Fruit fly (Drosophila melanogaster) whole organism, adult: Measurements from ENCODE around the gene SerRS-m.

Source experiments
- CG11617 ChIP-seq: fragments of 200-800 bp; sonication (Bioruptor generic); optimal IDR thresholded peaks from 2 replicates; lab custom pipeline; 2017; ENCODE audit warnings: mild to moderate bottlenecking, missing biosample characterization, missing genetic modification reagents, missing genetic modification characterization
- CG12768 ChIP-seq: fragments of 200-800 bp; sonication (Bioruptor generic); optimal IDR thresholded peaks from 2 replicates; lab custom pipeline; 2017; ENCODE audit warnings: missing biosample characterization, missing genetic modification characterization, mild to moderate bottlenecking, moderate library complexity, missing genetic modification reagents
- CG14711 ChIP-seq: fragments of 200-800 bp; sonication (Bioruptor generic); optimal IDR thresholded peaks from 2 replicates; lab custom pipeline; 2018; ENCODE audit warnings: missing biosample characterization, mild to moderate bottlenecking, missing genetic modification characterization, moderate library complexity
- CG1620 ChIP-seq: fragments of 200-800 bp; sonication (Bioruptor generic); optimal IDR thresholded peaks from 2 replicates; lab custom pipeline; 2016; ENCODE audit warnings: missing biosample characterization, missing genetic modification characterization
- CG33017 ChIP-seq: fragments of 200-800 bp; sonication (Bioruptor generic); optimal IDR thresholded peaks from 2 replicates; lab custom pipeline; 2018; ENCODE audit warnings: missing biosample characterization, mild to moderate bottlenecking, missing genetic modification characterization, moderate library complexity
- CG5204 ChIP-seq: fragments of 200-800 bp; sonication (Bioruptor generic); optimal IDR thresholded peaks from 2 replicates; lab custom pipeline; 2016; ENCODE audit warnings: missing biosample characterization, missing genetic modification characterization
- CG7045 ChIP-seq: fragments of 200-800 bp; sonication (Bioruptor generic); optimal IDR thresholded peaks from 2 replicates; lab custom pipeline; 2017; ENCODE audit warnings: missing biosample characterization, mild to moderate bottlenecking, missing genetic modification characterization
- CG7101 ChIP-seq: fragments of 200-800 bp; sonication (Bioruptor generic); optimal IDR thresholded peaks from 2 replicates; lab custom pipeline; 2018; ENCODE audit warnings: missing biosample characterization, mild to moderate bottlenecking, missing genetic modification characterization, moderate library complexity
- Clk ChIP-seq: fragments of 200-800 bp; sonication (Bioruptor generic); optimal IDR thresholded peaks from 2 replicates; lab custom pipeline; 2017; ENCODE audit warnings: missing biosample characterization, missing genetic modification characterization
- Crg-1 ChIP-seq: fragments of 200-800 bp; sonication (Bioruptor generic); optimal IDR thresholded peaks from 2 replicates; lab custom pipeline; 2016; ENCODE audit warnings: missing biosample characterization, missing genetic modification characterization
- Hr96 ChIP-seq: fragments of 200-800 bp; sonication (Bioruptor generic); optimal IDR thresholded peaks from 2 replicates; lab custom pipeline; 2016; ENCODE audit warnings: missing biosample characterization, missing genetic modification characterization
- Mnt ChIP-seq: fragments of 200-800 bp; sonication (Bioruptor generic); optimal IDR thresholded peaks from 2 replicates; lab custom pipeline; 2016; ENCODE audit warnings: missing biosample characterization, mild to moderate bottlenecking, missing genetic modification characterization
- bab1 ChIP-seq: fragments of 200-800 bp; sonication (Bioruptor generic); optimal IDR thresholded peaks from 3 replicates; lab custom pipeline; 2019; ENCODE audit warnings: missing biosample characterization, mild to moderate bottlenecking, missing genetic modification characterization, moderate library complexity
- cic ChIP-seq: fragments of 200-800 bp; sonication (Bioruptor generic); optimal IDR thresholded peaks from 2 replicates; lab custom pipeline; 2017; ENCODE audit warnings: missing biosample characterization, mild to moderate bottlenecking, missing genetic modification characterization, moderate library complexity
- cnc ChIP-seq, 2 experiments: fragments of >200 bp; optimal IDR thresholded peaks; 2 replicates each; lab custom pipeline; 2017
- kay ChIP-seq: fragments of 200-800 bp; sonication (Bioruptor generic); peaks from one replicate; lab custom pipeline; 2016; ENCODE audit warnings: missing biosample characterization, missing genetic modification characterization, borderline replicate concordance
- ovo ChIP-seq: fragments of 200-800 bp; sonication (Bioruptor generic); optimal IDR thresholded peaks from 2 replicates; lab custom pipeline; 2016; ENCODE audit warnings: missing biosample characterization, missing genetic modification characterization
- pad ChIP-seq: fragments of 200-800 bp; sonication (Bioruptor generic); optimal IDR thresholded peaks from 3 replicates; lab custom pipeline; 2017; ENCODE audit warnings: missing biosample characterization, missing genetic modification characterization, mild to moderate bottlenecking, moderate library complexity, missing genetic modification reagents
- tj ChIP-seq: fragments of 200-800 bp; sonication (Bioruptor generic); optimal IDR thresholded peaks from 3 replicates; lab custom pipeline; 2017; ENCODE audit warnings: missing biosample characterization, mild to moderate bottlenecking, missing genetic modification characterization, moderate library complexity
- toe ChIP-seq: fragments of 200-800 bp; sonication (Bioruptor generic); optimal IDR thresholded peaks from 2 replicates; lab custom pipeline; 2016; ENCODE audit warnings: missing biosample characterization, missing genetic modification characterization

Gene SerRS-m

dm6 chr3R:15342926-15343685 is 2.6 kb downstream of the SerRS-m start, which contains the start of gene Nagk:
Gene Nagk, minus strand, starts transcription at chr3R:15343256.
- TF ChIP-seq ovo (GFP tag; lab: Kevin White, UChicago) (peak; percentile 38), Clk (GFP tag; lab: Kevin White, UChicago) (peak; percentile 51), CG14711 (tag; lab: Kevin White, UChicago) (peak; percentile 44), CG5204 (no peak), kay (GFP tag; lab: Kevin White, UChicago) (no peak), CG33017 (peak; percentile 24), CG7101 (tag; lab: Kevin White, UChicago) (peak; percentile 58), cic (GFP tag; lab: Kevin White, UChicago) (peak; percentile 58), CG7045 (GFP tag; lab: Kevin White, UChicago) (peak; percentile 67), cnc (optimal IDR thresholded peaks at IDR 0.05; lab: Kevin White, UChicago) (no peak), tj (no peak), CG1620 (GFP tag; lab: Kevin White, UChicago) (peak; percentile 64), pad (GFP tag; lab: Kevin White, UChicago) (peak; percentile 68), Mnt (peak; percentile 82), CG12768 (GFP tag; lab: Kevin White, UChicago) (peak; percentile 35), Hr96 (GFP tag; lab: Kevin White, UChicago) (no peak), CG11617 (GFP tag; lab: Kevin White, UChicago) (peak; percentile 86), bab1 (GFP tag; lab: Kevin White, UChicago) (peak; percentile 1), Crg-1 (peak; percentile 78), toe (GFP tag; lab: Kevin White, UChicago) (peak; percentile 90)

dm6 chr3R:15345198-15346017 is 4.9 kb downstream of the SerRS-m start:
- TF ChIP-seq CG7045 (GFP tag; lab: Kevin White, UChicago) (no peak), CG11617 (GFP tag; lab: Kevin White, UChicago) (no peak), ovo (GFP tag; lab: Kevin White, UChicago) (peak; percentile 10), pad (GFP tag; lab: Kevin White, UChicago) (no peak), tj (peak; percentile 21), cic (GFP tag; lab: Kevin White, UChicago) (no peak), Hr96 (GFP tag; lab: Kevin White, UChicago) (no peak), toe (GFP tag; lab: Kevin White, UChicago) (no peak), cnc (optimal IDR thresholded peaks at IDR 0.05; lab: Kevin White, UChicago) (peak; percentile 60 to 77)

- TF ChIP-seq Mnt: peak; percentile 84
- no peak for TF ChIP-seq cnc (optimal IDR thresholded peaks at IDR 0.05; lab: Kevin White, UChicago)
- TF ChIP-seq bab1 (GFP tag; lab: Kevin White, UChicago): peak; percentile 41
These were observed 5.5 kb downstream of the SerRS-m start, which contains the start of the genes Surf4 and CG31301 for dm6 chr3R:15346018-15346383. Gene Surf4, minus strand, starts transcription at chr3R:15346176. Gene CG31301, plus strand, starts transcription at chr3R:15346205.

- TF ChIP-seq Hr96 (GFP tag; lab: Kevin White, UChicago) (no peak), cic (GFP tag; lab: Kevin White, UChicago) (no peak), CG7101 (tag; lab: Kevin White, UChicago) (peak; percentile 36), tj (peak; percentile 1), bab1 (GFP tag; lab: Kevin White, UChicago) (peak; percentile 55), CG11617 (GFP tag; lab: Kevin White, UChicago) (peak; percentile 26), CG14711 (tag; lab: Kevin White, UChicago) (peak; percentile 17), Mnt (peak; percentile 34)
These were observed 7.4 kb downstream of the SerRS-m start, which contains the start of the genes CG42726 and CG42727 for dm6 chr3R:15347822-15348221. Gene CG42726, plus strand, starts transcription at chr3R:15348048. Gene CG42727, plus strand, starts transcription at chr3R:15348048.

- TF ChIP-seq cnc (optimal IDR thresholded peaks at IDR 0.05; lab: Kevin White, UChicago): no peak
- no peak for TF ChIP-seq ovo (GFP tag; lab: Kevin White, UChicago)
- TF ChIP-seq CG7045 (GFP tag; lab: Kevin White, UChicago): no peak
- peak; percentile 27 for TF ChIP-seq cic (GFP tag; lab: Kevin White, UChicago)
- TF ChIP-seq Clk (GFP tag; lab: Kevin White, UChicago): no peak
- TF ChIP-seq pad (GFP tag; lab: Kevin White, UChicago): peak; percentile 45
- TF ChIP-seq CG11617 (GFP tag; lab: Kevin White, UChicago): peak; percentile 72
- TF ChIP-seq toe (GFP tag; lab: Kevin White, UChicago): no peak
- TF ChIP-seq CG7101 (tag; lab: Kevin White, UChicago): peak; percentile 72
- TF ChIP-seq Crg-1: peak; percentile 0
- peak; percentile 74 for TF ChIP-seq bab1 (GFP tag; lab: Kevin White, UChicago)
- TF ChIP-seq Hr96 (GFP tag; lab: Kevin White, UChicago): no peak
- peak; percentile 40 for TF ChIP-seq tj
- TF ChIP-seq CG5204: no peak
- no peak for TF ChIP-seq kay (GFP tag; lab: Kevin White, UChicago)
- TF ChIP-seq CG14711 (tag; lab: Kevin White, UChicago): peak; percentile 69
- peak; percentile 30 for TF ChIP-seq CG12768 (GFP tag; lab: Kevin White, UChicago)
- TF ChIP-seq CG33017: peak; percentile 38
- peak; percentile 31 for TF ChIP-seq CG1620 (GFP tag; lab: Kevin White, UChicago)
- peak; percentile 28 for TF ChIP-seq Mnt
These were observed 10.5 kb downstream of the SerRS-m start, which contains the start of the genes Trs33 and Tmtc4 for dm6 chr3R:15350993-15351426. Gene Trs33, minus strand, starts transcription at chr3R:15350995. Gene Tmtc4, plus strand, starts transcription at chr3R:15351225.
